Worm (Caenorhabditis elegans) whole organism, L1 larva: Measurements from ENCODE around the gene txt-9.

Experiments
- C04F5.9 ChIP-seq: sonication (generic microtip); optimal IDR thresholded peaks from 2 replicates; lab custom pipeline; 2016; ENCODE audit warnings: missing genetic modification characterization, missing compliant biosample characterization
- F16B12.6 ChIP-seq: fragments of 150-350 bp; optimal IDR thresholded peaks from 2 replicates; lab custom pipeline; 2014; ENCODE audit warnings: missing biosample characterization, missing genetic modification characterization
- Y116A8C.19 ChIP-seq: sonication (generic microtip); optimal IDR thresholded peaks from 2 replicates; lab custom pipeline; 2016; ENCODE audit warnings: missing compliant biosample characterization, missing genetic modification characterization, borderline replicate concordance
- aha-1 ChIP-seq: fragments of 150-350 bp; optimal IDR thresholded peaks from 2 replicates; lab custom pipeline; 2014; ENCODE audit warnings: missing biosample characterization, missing genetic modification characterization
- aly-2 ChIP-seq: fragments of 150-350 bp; optimal IDR thresholded peaks from 2 replicates; lab custom pipeline; 2014; ENCODE audit warnings: missing biosample characterization, missing genetic modification characterization
- blmp-1 ChIP-seq: fragments of 150-350 bp; optimal IDR thresholded peaks from 2 replicates; lab custom pipeline; 2014; ENCODE audit warnings: missing biosample characterization, missing genetic modification characterization
- ceh-63 ChIP-seq: fragments of 200-800 bp; sonication (Bioruptor generic); optimal IDR thresholded peaks from 2 replicates; lab custom pipeline; 2018; ENCODE audit warnings: mild to moderate bottlenecking, missing genetic modification characterization, missing compliant biosample characterization
- ceh-82 ChIP-seq, 3 experiments: fragments of 150-350 bp in 1 of 3; sonication (generic microtip) in 2 of 3; optimal IDR thresholded peaks; 2 replicates each; lab custom pipeline; 2014 to 2017; ENCODE audit warnings: missing biosample characterization in 3 of 3, missing genetic modification characterization in 3 of 3
- ceh-88 ChIP-seq: fragments of 200-800 bp; sonication (Bioruptor generic); IDR thresholded peaks from 2 replicates; pipeline ENCODE4 v1.3.6; 2022; ENCODE audit warnings: missing genetic modification characterization, missing compliant biosample characterization
- ceh-90 ChIP-seq: sonication (generic microtip); optimal IDR thresholded peaks from 2 replicates; lab custom pipeline; 2016; ENCODE audit warnings: missing genetic modification characterization, missing compliant biosample characterization
- dpl-1 ChIP-seq, 3 experiments: fragments of 150-350 bp in 2 of 3; sonication (generic microtip) in 1 of 3; optimal IDR thresholded peaks; 2 replicates each; lab custom pipeline; 2014 to 2017; ENCODE audit warnings: missing biosample characterization in 3 of 3, missing genetic modification characterization in 3 of 3, missing genetic modification reagents in 3 of 3
- dsc-1 ChIP-seq: sonication (generic microtip); optimal IDR thresholded peaks from 2 replicates; lab custom pipeline; 2016; ENCODE audit warnings: mild to moderate bottlenecking, missing genetic modification characterization, missing compliant biosample characterization
- efl-1 ChIP-seq, 4 experiments: fragments of 150-350 bp; optimal IDR thresholded peaks in 3 of 4; peaks in 1 of 4; 1 replicate in 1 of 4; 2 replicates in 3 of 4; lab custom pipeline; 2014; ENCODE audit warnings: missing biosample characterization in 2 of 4, missing genetic modification characterization in 2 of 4, missing genetic modification reagents in 2 of 4
- efl-3 ChIP-seq: fragments of 200-800 bp; sonication (Bioruptor generic); optimal IDR thresholded peaks from 2 replicates; lab custom pipeline; 2018; ENCODE audit warnings: mild to moderate bottlenecking, missing genetic modification characterization, missing compliant biosample characterization
- egl-27 ChIP-seq, 2 experiments: fragments of 150-350 bp in 1 of 2; sonication (generic microtip); optimal IDR thresholded peaks; 3 replicates each; lab custom pipeline; 2017 to 2018; ENCODE audit warnings: missing biosample characterization in 2 of 2, missing genetic modification characterization in 2 of 2, missing genetic modification reagents in 2 of 2
- elt-3 ChIP-seq, 6 experiments: fragments of 150-350 bp in 1 of 6; sonication (generic microtip); optimal IDR thresholded peaks; 2 replicates each; lab custom pipeline; 2017 to 2018; ENCODE audit warnings: missing biosample characterization in 6 of 6, missing genetic modification characterization in 6 of 6, inconsistent platforms in 1 of 6
- ets-5 ChIP-seq: fragments of 200-800 bp; sonication (Bioruptor generic); IDR thresholded peaks from 2 replicates; pipeline ENCODE4 v1.3.6; 2022; ENCODE audit warnings: missing genetic modification characterization, missing compliant biosample characterization
- fos-1 ChIP-seq: fragments of 150-350 bp; optimal IDR thresholded peaks from 2 replicates; lab custom pipeline; 2014; ENCODE audit warnings: missing biosample characterization, missing genetic modification characterization
- grh-1 ChIP-seq: fragments of 200-800 bp; sonication (Bioruptor generic); IDR thresholded peaks from 2 replicates; pipeline ENCODE4 v1.3.6; 2022; ENCODE audit warnings: missing genetic modification reagents, missing genetic modification characterization, missing compliant biosample characterization
- hlh-17 ChIP-seq: fragments of 200-800 bp; sonication (Bioruptor generic); optimal IDR thresholded peaks from 2 replicates; lab custom pipeline; 2018; ENCODE audit warnings: missing genetic modification characterization, mild to moderate bottlenecking, missing compliant biosample characterization, moderate library complexity, borderline replicate concordance
- hpl-2 ChIP-seq: fragments of 150-350 bp; optimal IDR thresholded peaks from 2 replicates; lab custom pipeline; 2014; ENCODE audit warnings: missing biosample characterization, missing genetic modification reagents, missing genetic modification characterization
- lin-13 ChIP-seq: fragments of 150-350 bp; optimal IDR thresholded peaks from 2 replicates; lab custom pipeline; 2014; ENCODE audit warnings: missing biosample characterization, missing genetic modification reagents, missing genetic modification characterization
- lin-14 ChIP-seq: fragments of 200-800 bp; sonication (Bioruptor generic); optimal IDR thresholded peaks from 2 replicates; lab custom pipeline; 2018; ENCODE audit warnings: mild to moderate bottlenecking, missing genetic modification characterization, moderate library complexity, missing compliant biosample characterization
- lin-15B ChIP-seq: fragments of 150-350 bp; sonication (generic microtip); optimal IDR thresholded peaks from 3 replicates; lab custom pipeline; 2014; ENCODE audit warnings: missing biosample characterization, missing genetic modification characterization
- lin-35 ChIP-seq, 2 experiments: fragments of 150-350 bp; optimal IDR thresholded peaks; 2 replicates each; lab custom pipeline; 2014; ENCODE audit warnings: missing biosample characterization in 2 of 2, missing genetic modification characterization in 2 of 2, missing genetic modification reagents in 2 of 2
- lir-3 ChIP-seq: sonication (generic microtip); optimal IDR thresholded peaks from 2 replicates; lab custom pipeline; 2016; ENCODE audit warnings: mild to moderate bottlenecking, missing genetic modification characterization, moderate library complexity, missing compliant biosample characterization; ENCODE audit not compliant: poor library complexity
- lsy-2 ChIP-seq, 2 experiments: fragments of 150-350 bp; optimal IDR thresholded peaks; 2 replicates each; lab custom pipeline; 2014; ENCODE audit warnings: missing biosample characterization in 2 of 2, missing genetic modification characterization in 2 of 2
- mep-1 ChIP-seq: fragments of 150-350 bp; optimal IDR thresholded peaks from 2 replicates; lab custom pipeline; 2014; ENCODE audit warnings: missing biosample characterization, missing genetic modification characterization
- nhr-20 ChIP-seq: sonication (generic microtip); optimal IDR thresholded peaks from 2 replicates; lab custom pipeline; 2016; ENCODE audit warnings: mild to moderate bottlenecking, missing genetic modification characterization, missing compliant biosample characterization
- nhr-237 ChIP-seq: fragments of 150-350 bp; optimal IDR thresholded peaks from 2 replicates; lab custom pipeline; 2014; ENCODE audit warnings: missing biosample characterization, missing genetic modification characterization
- nhr-28 ChIP-seq: fragments of 150-350 bp; optimal IDR thresholded peaks from 2 replicates; lab custom pipeline; 2014; ENCODE audit warnings: missing biosample characterization, missing genetic modification characterization
- nhr-47 ChIP-seq: sonication (generic microtip); optimal IDR thresholded peaks from 2 replicates; lab custom pipeline; 2016; ENCODE audit warnings: mild to moderate bottlenecking, missing genetic modification characterization, moderate library complexity, missing compliant biosample characterization
- nhr-71 ChIP-seq: sonication (generic microtip); optimal IDR thresholded peaks from 2 replicates; lab custom pipeline; 2016; ENCODE audit warnings: mild to moderate bottlenecking, missing genetic modification characterization, moderate library complexity, missing compliant biosample characterization
- nhr-77 ChIP-seq: fragments of 150-350 bp; optimal IDR thresholded peaks from 2 replicates; lab custom pipeline; 2014; ENCODE audit warnings: missing biosample characterization, missing genetic modification characterization
- nhr-84 ChIP-seq: sonication (generic microtip); optimal IDR thresholded peaks from 2 replicates; lab custom pipeline; 2017; ENCODE audit warnings: missing biosample characterization, missing genetic modification characterization
- nhr-85 ChIP-seq: sonication (generic microtip); peaks from one replicate; lab custom pipeline; 2016; ENCODE audit warnings: missing genetic modification characterization, inconsistent platforms, missing compliant biosample characterization
- nhr-90 ChIP-seq: sonication (generic microtip); optimal IDR thresholded peaks from 2 replicates; lab custom pipeline; 2016; ENCODE audit warnings: mild to moderate bottlenecking, missing genetic modification characterization, missing compliant biosample characterization; ENCODE audit not compliant: poor library complexity
- pag-3 ChIP-seq: sonication (generic microtip); optimal IDR thresholded peaks from 2 replicates; lab custom pipeline; 2017; ENCODE audit warnings: missing genetic modification characterization, mild to moderate bottlenecking, missing compliant biosample characterization, antibody characterized with exemption, borderline replicate concordance; ENCODE audit not compliant: insufficient read depth
- pax-3 ChIP-seq: fragments of 200-800 bp; sonication (Bioruptor generic); optimal IDR thresholded peaks from 2 replicates; lab custom pipeline; 2018; ENCODE audit warnings: mild to moderate bottlenecking, missing genetic modification characterization, moderate library complexity, missing compliant biosample characterization
- skn-1 ChIP-seq: fragments of 150-350 bp; optimal IDR thresholded peaks from 2 replicates; lab custom pipeline; 2014; ENCODE audit warnings: missing biosample characterization, missing genetic modification characterization
- swsn-7 ChIP-seq: sonication (generic microtip); optimal IDR thresholded peaks from 2 replicates; lab custom pipeline; 2016; ENCODE audit warnings: missing genetic modification characterization, missing compliant biosample characterization
- tbx-2 ChIP-seq: sonication (generic microtip); optimal IDR thresholded peaks from 2 replicates; lab custom pipeline; 2016; ENCODE audit warnings: missing genetic modification characterization, missing compliant biosample characterization
- tlp-1 ChIP-seq: fragments of 150-350 bp; optimal IDR thresholded peaks from 2 replicates; lab custom pipeline; 2014; ENCODE audit warnings: missing biosample characterization, missing genetic modification characterization
- unc-130 ChIP-seq: fragments of 150-350 bp; optimal IDR thresholded peaks from 2 replicates; lab custom pipeline; 2017; ENCODE audit warnings: missing biosample characterization, missing genetic modification characterization, inconsistent platforms
- unc-30 ChIP-seq: sonication (generic microtip); optimal IDR thresholded peaks from 2 replicates; lab custom pipeline; 2017; ENCODE audit warnings: missing biosample characterization, missing genetic modification characterization
- unc-62 ChIP-seq: fragments of 150-350 bp; optimal IDR thresholded peaks from 2 replicates; lab custom pipeline; 2014; ENCODE audit warnings: missing biosample characterization, missing genetic modification reagents, missing genetic modification characterization
- unc-98 ChIP-seq: fragments of 200-800 bp; sonication (Bioruptor generic); IDR thresholded peaks from 2 replicates; pipeline ENCODE4 v1.3.6; 2022; ENCODE audit warnings: missing genetic modification characterization, missing compliant biosample characterization
- xbp-1 ChIP-seq: sonication (generic microtip); optimal IDR thresholded peaks from 2 replicates; lab custom pipeline; 2016; ENCODE audit warnings: missing genetic modification characterization, missing compliant biosample characterization
- zag-1 ChIP-seq: fragments of 150-350 bp; optimal IDR thresholded peaks from 2 replicates; lab custom pipeline; 2014; ENCODE audit warnings: missing biosample characterization, missing genetic modification characterization
- zip-4 ChIP-seq: fragments of 200-800 bp; sonication (Bioruptor generic); optimal IDR thresholded peaks from 2 replicates; lab custom pipeline; 2018; ENCODE audit warnings: mild to moderate bottlenecking, missing genetic modification characterization, moderate library complexity, missing compliant biosample characterization

Gene txt-9

ce11 chrII:5048185-5048795 is 37.3 kb upstream of the txt-9 start (continued):
- TF ChIP-seq egl-27 (tag; optimal IDR thresholded peaks at IDR 0.05; lab: Kevin White, UChicago) = no peak
- no peak for TF ChIP-seq lin-15B
- TF ChIP-seq C04F5.9 (tag; lab: Kevin White, UChicago) = no peak
- TF ChIP-seq efl-3 = no peak
- no peak for TF ChIP-seq zip-4 (GFP tag; lab: Kevin White, UChicago)
- no peak for TF ChIP-seq Y116A8C.19 (tag; lab: Kevin White, UChicago)
- no peak for TF ChIP-seq unc-130 (tag; lab: Kevin White, UChicago)
- no peak for TF ChIP-seq ceh-82 (tag; optimal IDR thresholded peaks at IDR 0.05; lab: Kevin White, UChicago)
- no peak for TF ChIP-seq unc-62 (GFP tag; lab: Kevin White, UChicago)
- TF ChIP-seq unc-30 (tag; lab: Kevin White, UChicago) = no peak
- TF ChIP-seq pax-3 (tag; lab: Kevin White, UChicago) = no peak
- TF ChIP-seq nhr-47 = no peak
- TF ChIP-seq lin-13 (GFP tag; lab: Kevin White, UChicago) = no peak
- TF ChIP-seq dpl-1 (GFP tag; optimal IDR thresholded peaks at IDR 0.05; lab: Kevin White, UChicago) = no peak
- peak; percentile 5 for TF ChIP-seq lir-3 (tag; lab: Kevin White, UChicago)

DNA sequence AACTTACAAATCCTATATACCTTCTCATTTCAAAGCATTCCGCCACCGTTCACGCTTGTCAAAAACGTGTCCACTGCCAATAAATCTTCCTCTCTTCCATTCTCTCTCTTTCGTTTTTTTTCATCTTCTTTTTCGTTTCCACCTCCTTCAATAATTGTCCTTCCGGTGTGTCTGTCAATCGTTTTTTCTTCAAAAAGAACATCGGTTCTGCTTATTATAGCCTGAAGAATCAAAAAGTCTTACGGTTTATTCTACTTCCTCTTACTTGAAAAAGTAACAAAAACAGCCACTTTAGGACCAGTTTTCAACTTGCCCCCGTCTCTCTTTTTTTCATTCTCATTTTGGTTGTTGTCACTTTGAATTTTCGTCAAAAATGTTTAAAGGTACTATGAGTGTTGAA is 36.3 kb upstream of the txt-9 start:
- TF ChIP-seq nhr-84 (tag; lab: Kevin White, UChicago) = no peak
- no peak for TF ChIP-seq ceh-90
- peak in 1 of 2 experiments; percentile 15 for TF ChIP-seq lsy-2 (tag; optimal IDR thresholded peaks at IDR 0.05; lab: Kevin White, UChicago)
- TF ChIP-seq zag-1 = no peak
- no peak for TF ChIP-seq dsc-1 (tag; lab: Kevin White, UChicago)
- TF ChIP-seq ceh-88 (GFP tag; lab: Robert Waterston, UW) = no peak
- no peak for TF ChIP-seq zip-4 (GFP tag; lab: Kevin White, UChicago)
- no peak for TF ChIP-seq nhr-71 (tag; lab: Kevin White, UChicago)
- TF ChIP-seq ets-5 = no peak
- peak; percentile 10 for TF ChIP-seq nhr-90
- TF ChIP-seq hpl-2 (GFP tag; lab: Kevin White, UChicago) = no peak
- peak; percentile 77 for TF ChIP-seq nhr-85 (tag; lab: Kevin White, UChicago)
- no peak for TF ChIP-seq swsn-7 (tag; lab: Kevin White, UChicago)
- TF ChIP-seq lin-35 (GFP tag; optimal IDR thresholded peaks at IDR 0.05; lab: Kevin White, UChicago) = peak in 1 of 2 experiments; percentile 15
- no peak for TF ChIP-seq F16B12.6 (tag; lab: Kevin White, UChicago)
- no peak for TF ChIP-seq tlp-1
- TF ChIP-seq nhr-237 (tag; lab: Kevin White, UChicago) = no peak
- no peak for TF ChIP-seq nhr-77 (tag; lab: Kevin White, UChicago)
- no peak for TF ChIP-seq elt-3 (tag; optimal IDR thresholded peaks at IDR 0.05; lab: Kevin White, UChicago)
- TF ChIP-seq xbp-1 (tag; lab: Kevin White, UChicago) = no peak
- peak; percentile 34 for TF ChIP-seq tbx-2
- TF ChIP-seq pag-3 (tag; lab: Kevin White, UChicago) = no peak
- TF ChIP-seq hlh-17 (GFP tag; lab: Kevin White, UChicago) = no peak
- no peak for TF ChIP-seq aha-1
- no peak for TF ChIP-seq unc-98 (GFP tag; lab: Robert Waterston, UW)
- TF ChIP-seq fos-1 (tag; lab: Kevin White, UChicago) = no peak
- TF ChIP-seq mep-1 (tag; lab: Kevin White, UChicago) = peak; percentile 16
- no peak for TF ChIP-seq skn-1 (tag; lab: Kevin White, UChicago)
- no peak for TF ChIP-seq nhr-28 (tag; lab: Kevin White, UChicago)
- TF ChIP-seq ceh-63 (GFP tag; lab: Kevin White, UChicago) = no peak
- peak; percentile 42 for TF ChIP-seq blmp-1 (tag; lab: Kevin White, UChicago)
- TF ChIP-seq efl-1 (optimal IDR thresholded peaks at IDR 0.05; lab: Kevin White, UChicago) = no peak
- TF ChIP-seq efl-1 (GFP tag; optimal IDR thresholded peaks at IDR 0.05 in 1 of 2; lab: Kevin White, UChicago) = no peak
- TF ChIP-seq unc-130 (tag; lab: Kevin White, UChicago) = no peak
- TF ChIP-seq grh-1 (GFP tag; lab: Robert Waterston, UW) = peak; percentile 48
- TF ChIP-seq nhr-20 (tag; lab: Kevin White, UChicago) = peak; percentile 38
- TF ChIP-seq aly-2 (tag; lab: Kevin White, UChicago) = no peak
- no peak for TF ChIP-seq dpl-1 (GFP tag; optimal IDR thresholded peaks at IDR 0.05; lab: Kevin White, UChicago)
- TF ChIP-seq lin-14 (GFP tag; lab: Kevin White, UChicago) = peak; percentile 43
